Fruit fly (Drosophila melanogaster) whole organism, embryonic: ENCODE measurements around the gene ebi.
A peak's percentile ranks its signal among the peaks of the same experiment; 100 is the strongest.

ENCODE experiments used
- CG10321 ChIP-seq: fragments of 200-800 bp; sonication (Bioruptor generic); IDR thresholded peaks from 2 replicates; pipeline ENCODE4 v1.3.6; 2022; ENCODE audit warnings: missing biosample characterization, missing genetic modification characterization
- CG10366 ChIP-seq: fragments of 200-800 bp; sonication (Bioruptor generic); IDR thresholded peaks from 2 replicates; pipeline ENCODE4 v1.3.6; 2022; ENCODE audit warnings: missing biosample characterization, missing genetic modification characterization
- CG10959 ChIP-seq: fragments of 200-800 bp; sonication (Bioruptor generic); IDR thresholded peaks from 2 replicates; pipeline ENCODE4 v1.3.6; 2022; ENCODE audit warnings: missing biosample characterization, missing genetic modification characterization
- CG1233 ChIP-seq: fragments of 200-800 bp; sonication (Bioruptor generic); optimal IDR thresholded peaks from 4 replicates; lab custom pipeline; 2018; ENCODE audit warnings: missing biosample characterization, mild to moderate bottlenecking, missing genetic modification characterization
- CG12769 ChIP-seq: fragments of 200-800 bp; sonication (Bioruptor generic); optimal IDR thresholded peaks from 2 replicates; lab custom pipeline; 2019; ENCODE audit warnings: missing biosample characterization, mild to moderate bottlenecking, missing genetic modification characterization, moderate library complexity
- CG14860 ChIP-seq: fragments of 200-800 bp; sonication (Bioruptor generic); IDR thresholded peaks from 3 replicates; pipeline ENCODE4 v1.3.6; 2022; ENCODE audit warnings: missing biosample characterization, missing genetic modification characterization; ENCODE audit not compliant: partially characterized antibody
- CG14965 ChIP-seq: fragments of 200-800 bp; sonication (Bioruptor generic); optimal IDR thresholded peaks from 2 replicates; lab custom pipeline; 2016; ENCODE audit warnings: missing biosample characterization, missing genetic modification characterization, borderline replicate concordance
- CG15601 ChIP-seq: fragments of 200-800 bp; sonication (Bioruptor generic); optimal IDR thresholded peaks from 3 replicates; lab custom pipeline; 2019; ENCODE audit warnings: missing biosample characterization, mild to moderate bottlenecking, missing genetic modification characterization, moderate library complexity
- CG16815 ChIP-seq: fragments of 200-800 bp; sonication (Bioruptor generic); optimal IDR thresholded peaks from 3 replicates; lab custom pipeline; 2017; ENCODE audit warnings: missing biosample characterization, mild to moderate bottlenecking, missing genetic modification characterization
- CG17186 ChIP-seq: fragments of 200-800 bp; sonication (Bioruptor generic); optimal IDR thresholded peaks from 3 replicates; lab custom pipeline; 2017; ENCODE audit warnings: missing biosample characterization, missing genetic modification reagents, missing genetic modification characterization
- CG17385 ChIP-seq: fragments of 200-800 bp; sonication (Bioruptor generic); optimal IDR thresholded peaks from 3 replicates; lab custom pipeline; 2018; ENCODE audit warnings: missing biosample characterization, mild to moderate bottlenecking, missing genetic modification characterization
- CG18619 ChIP-seq: fragments of 200-800 bp; sonication (Bioruptor generic); optimal IDR thresholded peaks from 3 replicates; lab custom pipeline; 2017; ENCODE audit warnings: missing biosample characterization, mild to moderate bottlenecking, missing genetic modification characterization
- CG2116 ChIP-seq: fragments of 200-800 bp; sonication (Bioruptor generic); optimal IDR thresholded peaks from 3 replicates; lab custom pipeline; 2018; ENCODE audit warnings: missing biosample characterization, mild to moderate bottlenecking, missing genetic modification characterization
- CG2199 ChIP-seq: fragments of 200-800 bp; sonication (Bioruptor generic); IDR thresholded peaks from 3 replicates; pipeline ENCODE4 v1.3.6; 2022; ENCODE audit warnings: missing biosample characterization, missing genetic modification characterization
- CG32772 ChIP-seq: fragments of 200-800 bp; sonication (Bioruptor generic); IDR thresholded peaks from 2 replicates; pipeline ENCODE4 v1.3.6; 2022; ENCODE audit warnings: missing biosample characterization, missing genetic modification characterization
- CG34224 ChIP-seq: fragments of 200-800 bp; sonication (Bioruptor generic); IDR thresholded peaks from 3 replicates; pipeline ENCODE4 v1.3.6; 2022; ENCODE audit warnings: missing biosample characterization, missing genetic modification characterization; ENCODE audit not compliant: partially characterized antibody
- CG42726 ChIP-seq: fragments of 200-800 bp; sonication (Bioruptor generic); IDR thresholded peaks from 2 replicates; pipeline ENCODE4 v1.3.6; 2022; ENCODE audit warnings: missing biosample characterization, missing genetic modification characterization; ENCODE audit not compliant: partially characterized antibody
- CG4854 ChIP-seq: fragments of 200-800 bp; sonication (Bioruptor generic); optimal IDR thresholded peaks from 2 replicates; lab custom pipeline; 2016; ENCODE audit warnings: missing biosample characterization, missing genetic modification characterization, inconsistent platforms
- CG7357 ChIP-seq: fragments of 200-800 bp; sonication (Bioruptor generic); IDR thresholded peaks from 3 replicates; pipeline ENCODE4 v1.3.6; 2022; ENCODE audit warnings: missing biosample characterization, missing genetic modification characterization
- CG8944 ChIP-seq: fragments of 200-800 bp; sonication (Bioruptor generic); optimal IDR thresholded peaks from 3 replicates; lab custom pipeline; 2016; ENCODE audit warnings: missing biosample characterization, missing genetic modification characterization
- Dfd ChIP-seq, 2 experiments: fragments of >200 bp; optimal IDR thresholded peaks; 2 replicates each; lab custom pipeline; 2017; ENCODE audit warnings: missing biosample characterization in 2 of 2, missing genetic modification characterization in 2 of 2
- Dref ChIP-seq: fragments of 200-800 bp; sonication (Bioruptor generic); IDR thresholded peaks from 2 replicates; pipeline ENCODE4 v1.3.6; 2022; ENCODE audit warnings: missing biosample characterization, missing genetic modification characterization
- Ets65A ChIP-seq: fragments of 200-800 bp; sonication (Bioruptor generic); peaks from one replicate; lab custom pipeline; 2016; ENCODE audit warnings: missing biosample characterization, missing genetic modification characterization
- HLH3B ChIP-seq: fragments of 200-800 bp; sonication (Bioruptor generic); IDR thresholded peaks from 2 replicates; pipeline ENCODE4 v1.3.6; 2022; ENCODE audit warnings: missing biosample characterization, missing genetic modification characterization
- Hr51 ChIP-seq, 2 experiments: fragments of 200-800 bp; sonication (Bioruptor generic); optimal IDR thresholded peaks; 2 replicates in 1 of 2; 3 replicates in 1 of 2; lab custom pipeline; 2016 to 2018; ENCODE audit warnings: missing biosample characterization in 2 of 2, missing genetic modification characterization in 2 of 2, mild to moderate bottlenecking in 1 of 2, moderate library complexity in 1 of 2
- NFAT ChIP-seq: fragments of 200-800 bp; sonication (Bioruptor generic); IDR thresholded peaks from 2 replicates; pipeline ENCODE4 v1.3.6; 2022; ENCODE audit warnings: missing biosample characterization, missing genetic modification characterization
- Oaz ChIP-seq: fragments of 200-800 bp; sonication (Bioruptor generic); IDR thresholded peaks from 2 replicates; pipeline ENCODE4 v1.3.6; 2022; ENCODE audit warnings: missing biosample characterization, missing genetic modification characterization
- Optix ChIP-seq: fragments of 200-800 bp; sonication (Bioruptor generic); IDR thresholded peaks from 3 replicates; pipeline ENCODE4 v1.3.6; 2022; ENCODE audit warnings: missing biosample characterization, missing genetic modification characterization
- PHDP ChIP-seq: fragments of 200-800 bp; sonication (Bioruptor generic); optimal IDR thresholded peaks from 3 replicates; lab custom pipeline; 2018; ENCODE audit warnings: missing biosample characterization, mild to moderate bottlenecking, missing genetic modification characterization, moderate library complexity
- Sin3A ChIP-seq: fragments of >200 bp; optimal IDR thresholded peaks from 2 replicates; lab custom pipeline; 2018
- ac ChIP-seq: fragments of 200-800 bp; sonication (Bioruptor generic); optimal IDR thresholded peaks from 3 replicates; lab custom pipeline; 2017; ENCODE audit warnings: missing biosample characterization, mild to moderate bottlenecking, missing genetic modification characterization
- bowl ChIP-seq: fragments of 200-800 bp; sonication (Bioruptor generic); IDR thresholded peaks from 2 replicates; pipeline ENCODE4 v1.3.6; 2022; ENCODE audit warnings: missing biosample characterization, missing genetic modification characterization
- dan ChIP-seq: fragments of 200-800 bp; sonication (Bioruptor generic); IDR thresholded peaks from 2 replicates; pipeline ENCODE4 v1.3.6; 2022; ENCODE audit warnings: missing biosample characterization, missing genetic modification characterization
- esg ChIP-seq: fragments of 200-800 bp; sonication (Bioruptor generic); conservative IDR thresholded peaks from 2 replicates; pipeline ENCODE4 v1.3.6; 2022; ENCODE audit warnings: missing biosample characterization, missing genetic modification characterization
- eve ChIP-seq, 2 experiments: fragments of >200 bp; optimal IDR thresholded peaks; 2 replicates each; lab custom pipeline; 2017; ENCODE audit warnings: missing biosample characterization in 2 of 2, missing genetic modification characterization in 2 of 2
- fd3F ChIP-seq: fragments of 200-800 bp; sonication (Bioruptor generic); optimal IDR thresholded peaks from 2 replicates; lab custom pipeline; 2018; ENCODE audit warnings: missing biosample characterization, mild to moderate bottlenecking, missing genetic modification characterization, moderate library complexity
- gcm ChIP-seq: fragments of 200-800 bp; sonication (Bioruptor generic); optimal IDR thresholded peaks from 2 replicates; lab custom pipeline; 2019; ENCODE audit warnings: missing biosample characterization, mild to moderate bottlenecking, missing genetic modification characterization, moderate library complexity
- jing ChIP-seq: fragments of 200-800 bp; sonication (Bioruptor generic); optimal IDR thresholded peaks from 2 replicates; lab custom pipeline; 2018; ENCODE audit warnings: missing biosample characterization, mild to moderate bottlenecking, missing genetic modification characterization
- lilli ChIP-seq: fragments of 200-800 bp; sonication (Bioruptor generic); optimal IDR thresholded peaks from 3 replicates; lab custom pipeline; 2016; ENCODE audit warnings: missing biosample characterization, missing genetic modification characterization
- lmd ChIP-seq: fragments of 200-800 bp; sonication (Bioruptor generic); IDR thresholded peaks from 2 replicates; pipeline ENCODE4 v1.3.6; 2022; ENCODE audit warnings: missing biosample characterization, missing genetic modification characterization
- maf-S ChIP-seq: fragments of 200-800 bp; sonication (Bioruptor generic); optimal IDR thresholded peaks from 2 replicates; lab custom pipeline; 2016; ENCODE audit warnings: missing biosample characterization, missing genetic modification characterization
- otp ChIP-seq: fragments of 200-800 bp; sonication (Bioruptor generic); IDR thresholded peaks from 3 replicates; pipeline ENCODE4, ENCODE4 v1.3.6; 2022; ENCODE audit warnings: missing biosample characterization, missing genetic modification characterization
- prd ChIP-seq, 3 experiments: fragments of >200 bp in 2 of 3; fragments of 200-800 bp in 1 of 3; sonication (Bioruptor generic) in 1 of 3; optimal IDR thresholded peaks in 2 of 3; IDR thresholded peaks in 1 of 3; 2 replicates in 2 of 3; 3 replicates in 1 of 3; pipeline versions ENCODE4 v1.3.6 to Lab custom; 2017 to 2022; ENCODE audit warnings: missing biosample characterization in 1 of 3, missing genetic modification characterization in 1 of 3
- schlank ChIP-seq: fragments of 200-800 bp; sonication (Bioruptor generic); optimal IDR thresholded peaks from 2 replicates; lab custom pipeline; 2018; ENCODE audit warnings: missing biosample characterization, mild to moderate bottlenecking, missing genetic modification characterization
- sqz ChIP-seq: fragments of 200-800 bp; sonication (Bioruptor generic); optimal IDR thresholded peaks from 3 replicates; lab custom pipeline; 2018; ENCODE audit warnings: missing biosample characterization, mild to moderate bottlenecking, missing genetic modification characterization
- ssp ChIP-seq: fragments of 200-800 bp; sonication (Bioruptor generic); IDR thresholded peaks from 2 replicates; pipeline ENCODE4 v1.3.6; 2022; ENCODE audit warnings: missing biosample characterization, missing genetic modification characterization
- tup ChIP-seq: fragments of 200-800 bp; sonication (Bioruptor generic); optimal IDR thresholded peaks from 2 replicates; lab custom pipeline; 2016; ENCODE audit warnings: missing biosample characterization, mild to moderate bottlenecking, missing genetic modification characterization, moderate library complexity
- zen ChIP-seq: fragments of 200-800 bp; sonication (Bioruptor generic); optimal IDR thresholded peaks from 3 replicates; lab custom pipeline; 2018; ENCODE audit warnings: missing biosample characterization, mild to moderate bottlenecking, missing genetic modification characterization, moderate library complexity
- zf30C ChIP-seq: fragments of 200-800 bp; sonication (Bioruptor generic); optimal IDR thresholded peaks from 3 replicates; lab custom pipeline; 2018; ENCODE audit warnings: missing biosample characterization, mild to moderate bottlenecking, missing genetic modification characterization

The ebi gene

DNA sequence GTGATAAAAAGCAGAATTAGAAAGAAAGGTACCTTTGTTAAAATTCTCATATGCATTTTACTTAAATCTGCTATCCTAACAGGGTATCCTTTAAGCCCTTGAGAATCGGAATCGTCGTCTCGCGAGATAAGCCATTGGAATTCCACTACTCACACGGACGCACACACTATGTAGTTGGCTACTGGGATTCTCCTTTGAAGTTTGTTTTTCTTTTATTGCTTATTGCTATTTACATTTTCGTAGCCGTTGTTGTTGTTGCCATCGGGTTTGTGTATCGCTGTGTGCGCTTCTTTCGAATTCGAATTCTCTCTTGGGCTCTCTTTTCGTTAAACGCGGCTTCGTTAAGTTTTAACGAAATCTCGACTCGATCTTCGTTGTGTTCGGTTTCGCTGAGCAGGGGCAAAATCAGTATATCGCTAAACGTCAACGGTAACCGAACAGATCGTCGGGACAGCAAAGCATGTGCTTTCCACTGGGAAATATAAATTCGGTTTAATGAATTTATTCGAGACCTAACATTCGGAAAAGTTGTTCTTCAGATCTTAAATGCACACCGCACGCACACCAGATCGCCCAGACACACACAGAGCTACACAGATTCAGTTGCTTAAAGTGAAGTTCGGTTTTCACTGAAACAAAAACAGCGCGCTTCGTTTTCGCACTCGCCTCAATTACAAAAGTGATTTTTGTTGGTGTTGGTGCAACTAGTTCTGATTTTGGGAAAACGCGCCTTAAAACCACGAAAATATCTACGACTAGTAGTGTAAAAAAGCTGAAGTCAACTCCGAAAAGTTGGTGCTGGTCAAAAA lies 16.2 kb downstream of the ebi start, which contains the start of gene ex (continued):
- TF ChIP-seq CG2199 (GFP tag; lab: Robert Waterston, UW): no peak
- peak; percentile 68 for TF ChIP-seq CG18619
- TF ChIP-seq CG10366 (GFP tag; lab: Robert Waterston, UW): no peak
- peak; percentile 17 for TF ChIP-seq zf30C (GFP tag; lab: Kevin White, UChicago)
- no peak for TF ChIP-seq lmd
- no peak for TF ChIP-seq CG16815 (GFP tag; lab: Kevin White, UChicago)
- no peak for TF ChIP-seq Optix (GFP tag; lab: Robert Waterston, UW)
- TF ChIP-seq ac (GFP tag; lab: Kevin White, UChicago): peak; percentile 40
- TF ChIP-seq dan: no peak
- peak in 1 of 2 experiments; percentile 65 for TF ChIP-seq eve (GFP tag; optimal IDR thresholded peaks at IDR 0.05; lab: Kevin White, UChicago)
- peak; percentile 31 for TF ChIP-seq CG4854
- TF ChIP-seq otp (GFP tag; lab: Robert Waterston, UW): peak; percentile 16; the same call in 1 of the 3 replicates
- no peak for TF ChIP-seq CG14860 (GFP tag; lab: Robert Waterston, UW)
- peak; percentile 38; the same call in 1 of the 2 replicates for TF ChIP-seq CG42726
- TF ChIP-seq Dref: no peak
- no peak for TF ChIP-seq ssp (GFP tag; lab: Robert Waterston, UW)
- no peak for TF ChIP-seq Oaz (GFP tag; lab: Robert Waterston, UW)
- TF ChIP-seq CG7357 (GFP tag; lab: Robert Waterston, UW): no peak
- peak; percentile 74 for TF ChIP-seq schlank (tag; lab: Kevin White, UChicago)
- peak; percentile 14 for TF ChIP-seq CG14965 (GFP tag; lab: Kevin White, UChicago)
- TF ChIP-seq NFAT: no peak
- no peak for TF ChIP-seq Dfd (GFP tag; optimal IDR thresholded peaks at IDR 0.05; lab: Kevin White, UChicago)
- peak; percentile 21 for TF ChIP-seq sqz
- TF ChIP-seq CG10321 (GFP tag; lab: Robert Waterston, UW): peak; percentile 47; the same call in 1 of the 2 replicates
- no peak for TF ChIP-seq esg (GFP tag; lab: Robert Waterston, UW)
- peak; percentile 52 for TF ChIP-seq CG17385 (GFP tag; lab: Kevin White, UChicago)
- TF ChIP-seq CG8944 (GFP tag; lab: Kevin White, UChicago): no peak
- TF ChIP-seq CG12769: peak; percentile 64
- TF ChIP-seq CG1233: peak; percentile 68
- peak; percentile 44 for TF ChIP-seq CG2116
- TF ChIP-seq CG15601 (tag; lab: Kevin White, UChicago): peak; percentile 78
- peak; percentile 75 for TF ChIP-seq PHDP (tag; lab: Kevin White, UChicago)
- no peak for TF ChIP-seq jing (GFP tag; lab: Kevin White, UChicago)
- TF ChIP-seq prd (optimal IDR thresholded peaks at IDR 0.05; lab: Kevin White, UChicago): no peak
- no peak for TF ChIP-seq prd (GFP tag; IDR thresholded peaks at IDR 0.05; lab: Robert Waterston, UW)
- TF ChIP-seq zen (tag; lab: Kevin White, UChicago): no peak
- TF ChIP-seq CG32772 (GFP tag; lab: Robert Waterston, UW): no peak
- TF ChIP-seq bowl (GFP tag; lab: Robert Waterston, UW): peak; percentile 55; the same call in 1 of the 2 replicates
- TF ChIP-seq Sin3A: no peak
- TF ChIP-seq Ets65A (GFP tag; lab: Kevin White, UChicago): no peak
- peak; percentile 20 for TF ChIP-seq fd3F
- peak; percentile 51 for TF ChIP-seq CG17186 (GFP tag; lab: Kevin White, UChicago)
- no peak for TF ChIP-seq maf-S (GFP tag; lab: Kevin White, UChicago)
- TF ChIP-seq lilli: peak; percentile 15
- no peak for TF ChIP-seq CG34224
- no peak for TF ChIP-seq CG10959 (GFP tag; lab: Robert Waterston, UW)
- peak; percentile 49; the same call in 1 of the 2 replicates for TF ChIP-seq HLH3B (GFP tag; lab: Robert Waterston, UW)
- no peak for TF ChIP-seq tup (GFP tag; lab: Kevin White, UChicago)
- peak; percentile 7 to 13 for TF ChIP-seq Hr51 (GFP tag; optimal IDR thresholded peaks at IDR 0.05; lab: Kevin White, UChicago)
- TF ChIP-seq gcm: peak; percentile 61
